Worm (Caenorhabditis elegans) whole organism, early embryonic: ENCODE data around the gene K02E10.6.

ENCODE experiments used
- F13C5.2 ChIP-seq: sonication (generic microtip); optimal IDR thresholded peaks from 2 replicates; lab custom pipeline; 2017; ENCODE audit warnings: mild to moderate bottlenecking, missing genetic modification characterization, inconsistent platforms, missing compliant biosample characterization
- ama-1 ChIP-seq: fragments of 150-350 bp; optimal IDR thresholded peaks from 2 replicates; lab custom pipeline; 2014
- flt-1 ChIP-seq: fragments of 200-800 bp; sonication (Bioruptor generic); IDR thresholded peaks from 2 replicates; pipeline ENCODE4 v1.3.6; 2022; ENCODE audit warnings: missing genetic modification characterization, missing compliant biosample characterization
- pes-1 ChIP-seq: fragments of 200-800 bp; sonication (Bioruptor generic); IDR thresholded peaks from 2 replicates; pipeline ENCODE4 v1.3.6; 2022; ENCODE audit warnings: missing genetic modification reagents, missing genetic modification characterization, missing compliant biosample characterization
- scrt-1 ChIP-seq: fragments of 200-800 bp; sonication (Bioruptor generic); IDR thresholded peaks from 2 replicates; pipeline ENCODE4 v1.3.6; 2022; ENCODE audit warnings: missing genetic modification characterization, missing compliant biosample characterization
- sea-1 ChIP-seq: fragments of 200-800 bp; sonication (Bioruptor generic); conservative IDR thresholded peaks from 2 replicates; pipeline ENCODE4 v1.3.6; 2022; ENCODE audit warnings: missing genetic modification characterization, missing compliant biosample characterization
- tbx-37 ChIP-seq: fragments of 200-800 bp; sonication (Bioruptor generic); conservative IDR thresholded peaks from 2 replicates; pipeline ENCODE4 v1.3.6; 2022; ENCODE audit warnings: missing genetic modification reagents, missing genetic modification characterization, missing compliant biosample characterization

- no peak for TF ChIP-seq ama-1 (lab: Kevin White, UChicago)
- TF ChIP-seq pes-1: no peak
- no peak for TF ChIP-seq flt-1 (GFP tag; lab: Robert Waterston, UW)
- no peak for TF ChIP-seq sea-1 (GFP tag; lab: Robert Waterston, UW)
- no peak for TF ChIP-seq scrt-1 (GFP tag; lab: Robert Waterston, UW)
- no peak for TF ChIP-seq F13C5.2 (tag; lab: Kevin White, UChicago)
- no peak for TF ChIP-seq tbx-37 (GFP tag; lab: Robert Waterston, UW)
Measured at ce11 chrX:2506738-2507137, 24.2 kb upstream of the K02E10.6 start.
